Worm (Caenorhabditis elegans) whole organism, L3 larva: ENCODE results near the gene K08D9.6.

Experiments used
- ZK546.5 ChIP-seq: sonication (generic microtip); optimal IDR thresholded peaks from 2 replicates; lab custom pipeline; 2017; ENCODE audit warnings: missing biosample characterization, missing genetic modification characterization
- aly-2 ChIP-seq: fragments of 150-350 bp; optimal IDR thresholded peaks from 2 replicates; lab custom pipeline; 2014; ENCODE audit warnings: missing biosample characterization, missing genetic modification characterization
- ceh-16 ChIP-seq: sonication (generic microtip); optimal IDR thresholded peaks from 2 replicates; lab custom pipeline; 2017; ENCODE audit warnings: missing biosample characterization, missing genetic modification characterization
- ceh-28 ChIP-seq: fragments of 150-350 bp; optimal IDR thresholded peaks from 2 replicates; lab custom pipeline; 2014; ENCODE audit warnings: missing biosample characterization, missing genetic modification reagents, missing genetic modification characterization
- ceh-82 ChIP-seq: fragments of 150-350 bp; optimal IDR thresholded peaks from 2 replicates; lab custom pipeline; 2014; ENCODE audit warnings: missing biosample characterization, missing genetic modification characterization
- ceh-9 ChIP-seq: sonication (generic microtip); optimal IDR thresholded peaks from 2 replicates; lab custom pipeline; 2018; ENCODE audit warnings: missing biosample characterization, missing genetic modification characterization
- daf-12 ChIP-seq: fragments of 150-350 bp; optimal IDR thresholded peaks from 2 replicates; lab custom pipeline; 2014; ENCODE audit warnings: missing biosample characterization, missing genetic modification reagents, missing genetic modification characterization
- egl-27 ChIP-seq: sonication (generic microtip); optimal IDR thresholded peaks from 4 replicates; lab custom pipeline; 2017; ENCODE audit warnings: missing biosample characterization, missing genetic modification reagents, missing genetic modification characterization
- egl-5 ChIP-seq: fragments of 150-350 bp; optimal IDR thresholded peaks from 2 replicates; lab custom pipeline; 2017; ENCODE audit warnings: missing biosample characterization, missing genetic modification reagents, missing genetic modification characterization, inconsistent platforms
- elt-1 ChIP-seq: fragments of 150-350 bp; optimal IDR thresholded peaks from 2 replicates; lab custom pipeline; 2014; ENCODE audit warnings: missing biosample characterization, missing genetic modification characterization
- elt-2 ChIP-seq: sonication (generic microtip); optimal IDR thresholded peaks from 2 replicates; lab custom pipeline; 2016; ENCODE audit warnings: missing genetic modification reagents, mild to moderate bottlenecking, missing genetic modification characterization, missing compliant biosample characterization
- elt-3 ChIP-seq, 3 experiments: fragments of 150-350 bp in 1 of 3; sonication (generic microtip) in 2 of 3; optimal IDR thresholded peaks; 2 replicates in 2 of 3; 4 replicates in 1 of 3; lab custom pipeline; 2014 to 2017; ENCODE audit warnings: missing biosample characterization in 3 of 3, missing genetic modification characterization in 3 of 3
- eor-1 ChIP-seq, 2 experiments: fragments of 150-350 bp; optimal IDR thresholded peaks; 2 replicates each; lab custom pipeline; 2014 to 2018; ENCODE audit warnings: missing biosample characterization in 2 of 2, missing genetic modification characterization in 2 of 2
- fkh-10 ChIP-seq: sonication (generic microtip); optimal IDR thresholded peaks from 2 replicates; lab custom pipeline; 2017; ENCODE audit warnings: missing biosample characterization, missing genetic modification reagents, missing genetic modification characterization
- fkh-2 ChIP-seq: fragments of 150-350 bp; optimal IDR thresholded peaks from 2 replicates; lab custom pipeline; 2014; ENCODE audit warnings: missing biosample characterization, missing genetic modification reagents, missing genetic modification characterization
- fos-1 ChIP-seq: fragments of 150-350 bp; optimal IDR thresholded peaks from 2 replicates; lab custom pipeline; 2014; ENCODE audit warnings: missing biosample characterization, missing genetic modification characterization
- hmg-11 ChIP-seq: sonication (generic microtip); optimal IDR thresholded peaks from 2 replicates; lab custom pipeline; 2016; ENCODE audit warnings: missing genetic modification characterization, missing compliant biosample characterization
- jun-1 ChIP-seq: fragments of 150-350 bp; optimal IDR thresholded peaks from 2 replicates; lab custom pipeline; 2014; ENCODE audit warnings: missing biosample characterization, missing genetic modification reagents, missing genetic modification characterization
- lin-15B ChIP-seq: fragments of 150-350 bp; optimal IDR thresholded peaks from 2 replicates; lab custom pipeline; 2014; ENCODE audit warnings: missing biosample characterization, missing genetic modification characterization
- lin-39 ChIP-seq: fragments of 150-350 bp; optimal IDR thresholded peaks from 2 replicates; lab custom pipeline; 2018; ENCODE audit warnings: missing biosample characterization, missing genetic modification reagents, missing genetic modification characterization
- lsy-12 ChIP-seq: sonication (generic microtip); optimal IDR thresholded peaks from 2 replicates; lab custom pipeline; 2016; ENCODE audit warnings: mild to moderate bottlenecking, missing genetic modification characterization, missing compliant biosample characterization
- mdl-1 ChIP-seq: fragments of 150-350 bp; optimal IDR thresholded peaks from 2 replicates; lab custom pipeline; 2014; ENCODE audit warnings: missing biosample characterization, missing genetic modification characterization
- mml-1 ChIP-seq: fragments of 150-350 bp; sonication (generic microtip); optimal IDR thresholded peaks from 3 replicates; lab custom pipeline; 2014; ENCODE audit warnings: missing biosample characterization, missing genetic modification characterization
- nfya-1 ChIP-seq: sonication (generic microtip); optimal IDR thresholded peaks from 2 replicates; lab custom pipeline; 2017; ENCODE audit warnings: missing genetic modification characterization, mild to moderate bottlenecking, missing compliant biosample characterization, antibody characterized with exemption, moderate library complexity; ENCODE audit not compliant: insufficient read depth
- nhr-11 ChIP-seq: fragments of 150-350 bp; optimal IDR thresholded peaks from 2 replicates; lab custom pipeline; 2014; ENCODE audit warnings: missing biosample characterization, missing genetic modification characterization
- nhr-12 ChIP-seq: fragments of 150-350 bp; optimal IDR thresholded peaks from 2 replicates; lab custom pipeline; 2014; ENCODE audit warnings: missing biosample characterization, missing genetic modification characterization
- nhr-23 ChIP-seq: fragments of 150-350 bp; optimal IDR thresholded peaks from 2 replicates; lab custom pipeline; 2014; ENCODE audit warnings: missing biosample characterization, missing genetic modification reagents, missing genetic modification characterization
- nhr-237 ChIP-seq: fragments of 150-350 bp; optimal IDR thresholded peaks from 2 replicates; lab custom pipeline; 2014; ENCODE audit warnings: missing biosample characterization, missing genetic modification characterization
- nhr-25 ChIP-seq: sonication (generic microtip); optimal IDR thresholded peaks from 2 replicates; lab custom pipeline; 2017; ENCODE audit warnings: missing biosample characterization, missing genetic modification characterization
- nhr-43 ChIP-seq: sonication (generic microtip); optimal IDR thresholded peaks from 2 replicates; lab custom pipeline; 2016; ENCODE audit warnings: mild to moderate bottlenecking, missing genetic modification characterization, missing compliant biosample characterization; ENCODE audit not compliant: poor library complexity, severe bottlenecking
- nhr-67 ChIP-seq: fragments of 150-350 bp; optimal IDR thresholded peaks from 2 replicates; lab custom pipeline; 2014; ENCODE audit warnings: missing biosample characterization, missing genetic modification characterization
- nhr-76 ChIP-seq: fragments of 150-350 bp; sonication (generic microtip); optimal IDR thresholded peaks from 5 replicates; lab custom pipeline; 2014; ENCODE audit warnings: missing biosample characterization, missing genetic modification characterization
- pha-4 ChIP-seq: fragments of 150-350 bp; optimal IDR thresholded peaks from 2 replicates; lab custom pipeline; 2014; ENCODE audit warnings: missing biosample characterization, missing genetic modification reagents, missing genetic modification characterization
- pqm-1 ChIP-seq: fragments of 150-350 bp; optimal IDR thresholded peaks from 2 replicates; lab custom pipeline; 2017; ENCODE audit warnings: missing biosample characterization, missing genetic modification characterization, inconsistent platforms
- sea-2 ChIP-seq: fragments of 150-350 bp; sonication (generic microtip); optimal IDR thresholded peaks from 4 replicates; lab custom pipeline; 2014; ENCODE audit warnings: missing biosample characterization, missing genetic modification reagents, missing genetic modification characterization
- skn-1 ChIP-seq: fragments of 150-350 bp; optimal IDR thresholded peaks from 2 replicates; lab custom pipeline; 2014; ENCODE audit warnings: missing biosample characterization, missing genetic modification characterization
- snpc-4 ChIP-seq: fragments of 150-350 bp; optimal IDR thresholded peaks from 2 replicates; lab custom pipeline; 2014; ENCODE audit warnings: missing biosample characterization, missing genetic modification characterization
- tbx-2 ChIP-seq: sonication (generic microtip); optimal IDR thresholded peaks from 2 replicates; lab custom pipeline; 2016; ENCODE audit warnings: mild to moderate bottlenecking, missing genetic modification characterization, missing compliant biosample characterization
- unc-39 ChIP-seq: sonication (generic microtip); optimal IDR thresholded peaks from 4 replicates; lab custom pipeline; 2017; ENCODE audit warnings: missing biosample characterization, missing genetic modification characterization
- unc-62 ChIP-seq: fragments of 150-350 bp; sonication (generic microtip); optimal IDR thresholded peaks from 4 replicates; lab custom pipeline; 2014; ENCODE audit warnings: missing biosample characterization, missing genetic modification reagents, missing genetic modification characterization
- zag-1 ChIP-seq: fragments of 150-350 bp; optimal IDR thresholded peaks from 2 replicates; lab custom pipeline; 2014; ENCODE audit warnings: missing biosample characterization, missing genetic modification characterization
- ztf-11 ChIP-seq: fragments of 150-350 bp; optimal IDR thresholded peaks from 2 replicates; lab custom pipeline; 2014; ENCODE audit warnings: missing biosample characterization, missing genetic modification characterization
- ztf-4 ChIP-seq: fragments of 150-350 bp; optimal IDR thresholded peaks from 2 replicates; lab custom pipeline; 2014; ENCODE audit warnings: missing biosample characterization, missing genetic modification characterization

Gene K08D9.6

ce11 chrV:3193091-3193608 lies 41.6 kb downstream of the K08D9.6 start, which contains the start of the genes Y73C8B.3 and Y73C8B.9:
TSS of gene Y73C8B.3 (minus strand) at chrV:3193237.
TSS of gene Y73C8B.9 (plus strand) at chrV:3193558.
- no peak for TF ChIP-seq nhr-43 (tag; lab: Kevin White, UChicago)
- no peak for TF ChIP-seq lsy-12 (tag; lab: Kevin White, UChicago)
- no peak for TF ChIP-seq unc-62 (GFP tag; lab: Kevin White, UChicago)
- TF ChIP-seq nhr-67 (tag; lab: Kevin White, UChicago) = no peak
- TF ChIP-seq egl-27 (tag; lab: Kevin White, UChicago) = no peak
- TF ChIP-seq fkh-10 (GFP tag; lab: Kevin White, UChicago) = no peak
- TF ChIP-seq elt-3 (tag; optimal IDR thresholded peaks at IDR 0.05; lab: Kevin White, UChicago) = no peak
- no peak for TF ChIP-seq tbx-2 (tag; lab: Kevin White, UChicago)
- no peak for TF ChIP-seq elt-1 (tag; lab: Kevin White, UChicago)
- TF ChIP-seq mml-1 (tag; lab: Kevin White, UChicago) = no peak
- no peak for TF ChIP-seq jun-1
- TF ChIP-seq eor-1 (tag; optimal IDR thresholded peaks at IDR 0.05; lab: Kevin White, UChicago) = no peak
- peak; percentile 93 for TF ChIP-seq pqm-1 (tag; lab: Kevin White, UChicago)
- TF ChIP-seq nhr-11 = no peak
- TF ChIP-seq ztf-4 = no peak
- no peak for TF ChIP-seq nhr-237 (tag; lab: Kevin White, UChicago)
- TF ChIP-seq ztf-11 (tag; lab: Kevin White, UChicago) = no peak
- no peak for TF ChIP-seq nhr-25
- TF ChIP-seq nhr-12 (tag; lab: Kevin White, UChicago) = no peak
- TF ChIP-seq aly-2 (tag; lab: Kevin White, UChicago) = no peak
- peak; percentile 8 for TF ChIP-seq nfya-1 (tag; lab: Kevin White, UChicago)
- no peak for TF ChIP-seq lin-15B (tag; lab: Kevin White, UChicago)
- TF ChIP-seq nhr-76 = no peak
- TF ChIP-seq mdl-1 (tag; lab: Kevin White, UChicago) = no peak
- TF ChIP-seq unc-39 = no peak
- TF ChIP-seq ceh-16 = no peak
- no peak for TF ChIP-seq lin-39 (tag; lab: Kevin White, UChicago)
- TF ChIP-seq hmg-11 (tag; lab: Kevin White, UChicago) = peak; percentile 28
- TF ChIP-seq skn-1 (tag; lab: Kevin White, UChicago) = no peak
- TF ChIP-seq snpc-4 (tag; lab: Kevin White, UChicago) = no peak
- TF ChIP-seq nhr-23 (tag; lab: Kevin White, UChicago) = peak; percentile 58
- no peak for TF ChIP-seq ZK546.5 (tag; lab: Kevin White, UChicago)
- peak; percentile 12 for TF ChIP-seq ceh-28 (tag; lab: Kevin White, UChicago)
- TF ChIP-seq ceh-82 (tag; lab: Kevin White, UChicago) = no peak
- TF ChIP-seq elt-2 (tag; lab: Kevin White, UChicago) = peak; percentile 88
- no peak for TF ChIP-seq egl-5 (tag; lab: Kevin White, UChicago)
- TF ChIP-seq zag-1 (tag; lab: Kevin White, UChicago) = no peak
- no peak for TF ChIP-seq sea-2 (GFP tag; lab: Kevin White, UChicago)
- no peak for TF ChIP-seq fos-1
- TF ChIP-seq daf-12 (tag; lab: Kevin White, UChicago) = no peak
- TF ChIP-seq ceh-9 = no peak

ce11 chrV:3188043-3188442 lies 46.7 kb downstream of the K08D9.6 start, which contains the start of gene lag-2:
TSS of gene lag-2 (plus strand) at chrV:3188343.
- TF ChIP-seq ztf-11 (tag; lab: Kevin White, UChicago) (no peak), pha-4 (tag; lab: Kevin White, UChicago) (no peak), fkh-2 (no peak), lsy-12 (tag; lab: Kevin White, UChicago) (no peak), nhr-23 (tag; lab: Kevin White, UChicago) (no peak)
